Worm (Caenorhabditis elegans) whole organism, L4 larva: Measurements from ENCODE around the gene F49H6.15.

Source experiments
- D1046.2 ChIP-seq: fragments of 200-800 bp; sonication (Bioruptor generic); IDR thresholded peaks from 2 replicates; pipeline ENCODE4 v1.3.6; 2022; ENCODE audit warnings: missing genetic modification characterization, missing compliant biosample characterization
- F26F4.8 ChIP-seq: fragments of 200-800 bp; sonication (Bioruptor generic); conservative IDR thresholded peaks from 2 replicates; pipeline ENCODE4 v1.3.6; 2022; ENCODE audit warnings: missing genetic modification characterization, missing compliant biosample characterization
- F37D6.2 ChIP-seq: sonication (generic microtip); optimal IDR thresholded peaks from 2 replicates; lab custom pipeline; 2016; ENCODE audit warnings: mild to moderate bottlenecking, missing genetic modification characterization, missing compliant biosample characterization
- R02D3.7 ChIP-seq: fragments of 150-350 bp; sonication (generic microtip); optimal IDR thresholded peaks from 3 replicates; lab custom pipeline; 2014; ENCODE audit warnings: missing biosample characterization, missing genetic modification characterization
- T26A8.4 ChIP-seq: fragments of 200-800 bp; sonication (Bioruptor generic); IDR thresholded peaks from 2 replicates; pipeline ENCODE4 v1.3.6; 2022; ENCODE audit warnings: missing genetic modification characterization, missing compliant biosample characterization
- Y105C5A.15 ChIP-seq: fragments of 200-800 bp; sonication (Bioruptor generic); IDR thresholded peaks from 2 replicates; pipeline ENCODE4 v1.3.6; 2022; ENCODE audit warnings: missing genetic modification characterization, missing compliant biosample characterization
- Y48G9A.11 ChIP-seq: fragments of 200-800 bp; sonication (Bioruptor generic); IDR thresholded peaks from 2 replicates; pipeline ENCODE4 v1.3.6; 2022; ENCODE audit warnings: missing genetic modification reagents, missing genetic modification characterization, missing compliant biosample characterization
- Y75B8A.6 ChIP-seq: fragments of 200-800 bp; sonication (Bioruptor generic); IDR thresholded peaks from 2 replicates; pipeline ENCODE4 v1.3.6; 2022; ENCODE audit warnings: missing genetic modification reagents, missing genetic modification characterization, missing compliant biosample characterization
- ZK546.5 ChIP-seq, 2 experiments: sonication (generic microtip); optimal IDR thresholded peaks; 2 replicates each; lab custom pipeline; 2017; ENCODE audit warnings: missing biosample characterization in 2 of 2, missing genetic modification characterization in 2 of 2
- aha-1 ChIP-seq: fragments of 150-350 bp; peaks from one replicate; lab custom pipeline; 2014; ENCODE audit warnings: missing biosample characterization, missing genetic modification characterization
- aly-2 ChIP-seq: sonication (generic microtip); optimal IDR thresholded peaks from 2 replicates; lab custom pipeline; 2018; ENCODE audit warnings: missing biosample characterization, missing genetic modification characterization
- ama-1 ChIP-seq: fragments of 150-350 bp; optimal IDR thresholded peaks from 2 replicates; lab custom pipeline; 2014; ENCODE audit warnings: inconsistent platforms, mixed read lengths
- arid-1 ChIP-seq: fragments of 200-800 bp; sonication (Bioruptor generic); conservative IDR thresholded peaks from 2 replicates; pipeline ENCODE4 v1.3.6; 2022; ENCODE audit warnings: missing genetic modification reagents, missing genetic modification characterization, missing compliant biosample characterization
- ceh-62 ChIP-seq: sonication (generic microtip); optimal IDR thresholded peaks from 2 replicates; lab custom pipeline; 2017; ENCODE audit warnings: missing biosample characterization, missing genetic modification characterization
- ces-1 ChIP-seq: fragments of 150-350 bp; sonication (generic microtip); optimal IDR thresholded peaks from 4 replicates; lab custom pipeline; 2014; ENCODE audit warnings: missing biosample characterization, missing genetic modification reagents, missing genetic modification characterization
- daf-12 ChIP-seq: fragments of 150-350 bp; optimal IDR thresholded peaks from 2 replicates; lab custom pipeline; 2014; ENCODE audit warnings: missing biosample characterization, missing genetic modification reagents, missing genetic modification characterization
- daf-19 ChIP-seq: fragments of 200-800 bp; sonication (Bioruptor generic); conservative IDR thresholded peaks from 2 replicates; pipeline ENCODE4 v1.3.6; 2022; ENCODE audit warnings: missing genetic modification characterization, missing compliant biosample characterization
- egl-43 ChIP-seq: fragments of 200-800 bp; sonication (Bioruptor generic); IDR thresholded peaks from 2 replicates; pipeline ENCODE4 v1.3.6; 2022; ENCODE audit warnings: missing genetic modification reagents, missing genetic modification characterization, missing compliant biosample characterization
- fos-1 ChIP-seq: fragments of 150-350 bp; optimal IDR thresholded peaks from 2 replicates; lab custom pipeline; 2014; ENCODE audit warnings: missing biosample characterization, missing genetic modification characterization
- jun-1 ChIP-seq: fragments of 150-350 bp; optimal IDR thresholded peaks from 2 replicates; lab custom pipeline; 2014; ENCODE audit warnings: missing biosample characterization, missing genetic modification reagents, missing genetic modification characterization
- lin-13 ChIP-seq: fragments of 150-350 bp; optimal IDR thresholded peaks from 2 replicates; lab custom pipeline; 2014; ENCODE audit warnings: missing biosample characterization, missing genetic modification reagents, missing genetic modification characterization
- lin-15B ChIP-seq: fragments of 150-350 bp; sonication (generic microtip); optimal IDR thresholded peaks from 3 replicates; lab custom pipeline; 2014; ENCODE audit warnings: missing biosample characterization, missing genetic modification characterization
- lin-29 ChIP-seq: fragments of 200-800 bp; sonication (Bioruptor generic); IDR thresholded peaks from 2 replicates; pipeline ENCODE4 v1.3.6; 2022; ENCODE audit warnings: missing genetic modification reagents, missing genetic modification characterization, missing compliant biosample characterization
- lin-39 ChIP-seq: fragments of 150-350 bp; optimal IDR thresholded peaks from 2 replicates; lab custom pipeline; 2014; ENCODE audit warnings: missing biosample characterization, missing genetic modification reagents, missing genetic modification characterization
- mdl-1 ChIP-seq, 2 experiments: fragments of 150-350 bp in 1 of 2; sonication (generic microtip) in 1 of 2; optimal IDR thresholded peaks; 2 replicates each; lab custom pipeline; 2014 to 2017; ENCODE audit warnings: missing biosample characterization in 2 of 2, missing genetic modification characterization in 2 of 2
- mep-1 ChIP-seq: fragments of 150-350 bp; sonication (generic microtip); optimal IDR thresholded peaks from 3 replicates; lab custom pipeline; 2014; ENCODE audit warnings: missing biosample characterization, missing genetic modification characterization
- mxl-2 ChIP-seq: fragments of 200-800 bp; sonication (Bioruptor generic); conservative IDR thresholded peaks from 2 replicates; pipeline ENCODE4 v1.3.6; 2022; ENCODE audit warnings: missing genetic modification reagents, missing genetic modification characterization, missing compliant biosample characterization
- nhr-10 ChIP-seq: fragments of 150-350 bp; optimal IDR thresholded peaks from 2 replicates; lab custom pipeline; 2014; ENCODE audit warnings: missing biosample characterization, missing genetic modification characterization
- nhr-11 ChIP-seq: fragments of 150-350 bp; optimal IDR thresholded peaks from 2 replicates; lab custom pipeline; 2014; ENCODE audit warnings: missing biosample characterization, missing genetic modification characterization
- php-3 ChIP-seq: fragments of 200-800 bp; sonication (Bioruptor generic); IDR thresholded peaks from 2 replicates; pipeline ENCODE4 v1.3.6; 2022; ENCODE audit warnings: missing genetic modification reagents, missing genetic modification characterization, missing compliant biosample characterization
- set-16 ChIP-seq: fragments of 200-800 bp; sonication (Bioruptor generic); IDR thresholded peaks from 2 replicates; pipeline ENCODE4 v1.3.6; 2022; ENCODE audit warnings: missing genetic modification reagents, missing genetic modification characterization, missing compliant biosample characterization
- skn-1 ChIP-seq: fragments of 150-350 bp; optimal IDR thresholded peaks from 2 replicates; lab custom pipeline; 2014; ENCODE audit warnings: missing biosample characterization, missing genetic modification characterization
- spr-1 ChIP-seq: sonication (generic microtip); optimal IDR thresholded peaks from 2 replicates; lab custom pipeline; 2016; ENCODE audit warnings: mild to moderate bottlenecking, missing genetic modification characterization, missing compliant biosample characterization
- zfp-3 ChIP-seq: fragments of 200-800 bp; sonication (Bioruptor generic); conservative IDR thresholded peaks from 2 replicates; pipeline ENCODE4 v1.3.6; 2022; ENCODE audit warnings: missing genetic modification reagents, missing genetic modification characterization, missing compliant biosample characterization
- zip-2 ChIP-seq: fragments of 150-350 bp; optimal IDR thresholded peaks from 2 replicates; lab custom pipeline; 2014; ENCODE audit warnings: missing biosample characterization, missing genetic modification characterization

The F49H6.15 gene

ce11 chrV:16987035-16987434 is 39.2 kb downstream of the F49H6.15 start, which contains the start of gene Y102A5C.40:
Gene Y102A5C.40 (minus strand): TSS chrV:16987135.
- TF ChIP-seq F37D6.2 (tag; lab: Kevin White, UChicago): no peak
- TF ChIP-seq lin-29 (GFP tag; lab: Robert Waterston, UW): no peak
- no peak for TF ChIP-seq nhr-10
- no peak for TF ChIP-seq zip-2 (tag; lab: Kevin White, UChicago)
- no peak for TF ChIP-seq mdl-1 (tag; optimal IDR thresholded peaks at IDR 0.05; lab: Kevin White, UChicago)
- TF ChIP-seq nhr-11 (tag; lab: Kevin White, UChicago): no peak
- no peak for TF ChIP-seq R02D3.7 (tag; lab: Kevin White, UChicago)
- TF ChIP-seq D1046.2 (GFP tag; lab: Robert Waterston, UW): no peak
- TF ChIP-seq lin-39 (tag; lab: Kevin White, UChicago): no peak
- TF ChIP-seq ceh-62: no peak
- no peak for TF ChIP-seq ama-1 (lab: Kevin White, UChicago)
- no peak for TF ChIP-seq ZK546.5 (tag; optimal IDR thresholded peaks at IDR 0.05; lab: Kevin White, UChicago)
- TF ChIP-seq mep-1 (tag; lab: Kevin White, UChicago): no peak
- TF ChIP-seq lin-15B (tag; lab: Kevin White, UChicago): no peak
- no peak for TF ChIP-seq lin-13 (GFP tag; lab: Kevin White, UChicago)
- no peak for TF ChIP-seq F26F4.8 (GFP tag; lab: Robert Waterston, UW)
- no peak for TF ChIP-seq mxl-2 (GFP tag; lab: Robert Waterston, UW)
- no peak for TF ChIP-seq T26A8.4 (GFP tag; lab: Robert Waterston, UW)
- no peak for TF ChIP-seq aha-1 (tag; lab: Kevin White, UChicago)
- TF ChIP-seq zfp-3: no peak

ce11 chrV:16980368-16980767 is 45.8 kb downstream of the F49H6.15 start, which contains the start of gene srz-54:
Gene srz-54 (plus strand): TSS chrV:16980668.
- TF ChIP-seq skn-1 (tag; lab: Kevin White, UChicago): no peak
- TF ChIP-seq Y105C5A.15 (GFP tag; lab: Robert Waterston, UW): no peak
- no peak for TF ChIP-seq Y48G9A.11 (GFP tag; lab: Robert Waterston, UW)
- TF ChIP-seq php-3 (GFP tag; lab: Robert Waterston, UW): no peak
- TF ChIP-seq T26A8.4 (GFP tag; lab: Robert Waterston, UW): no peak
- no peak for TF ChIP-seq jun-1
- TF ChIP-seq daf-12: no peak
- TF ChIP-seq ces-1 (GFP tag; lab: Kevin White, UChicago): no peak
- no peak for TF ChIP-seq daf-19 (GFP tag; lab: Robert Waterston, UW)
- TF ChIP-seq Y75B8A.6: no peak
- TF ChIP-seq egl-43 (GFP tag; lab: Robert Waterston, UW): no peak
- no peak for TF ChIP-seq mep-1 (tag; lab: Kevin White, UChicago)
- no peak for TF ChIP-seq fos-1
- TF ChIP-seq set-16 (GFP tag; lab: Robert Waterston, UW): no peak
- TF ChIP-seq spr-1 (tag; lab: Kevin White, UChicago): no peak
- TF ChIP-seq arid-1 (GFP tag; lab: Robert Waterston, UW): no peak
- TF ChIP-seq aly-2 (tag; lab: Kevin White, UChicago): no peak
